Fruit fly (Drosophila melanogaster) whole organism, embryonic: ENCODE measurements around the gene CG4953.

Experiments used
- Asciz ChIP-seq: fragments of 200-800 bp; sonication (Bioruptor generic); optimal IDR thresholded peaks from 2 replicates; lab custom pipeline; 2017; ENCODE audit warnings: missing biosample characterization, mild to moderate bottlenecking, missing genetic modification characterization, missing genetic modification reagents
- Bteb2 ChIP-seq: fragments of 200-800 bp; sonication (Bioruptor generic); optimal IDR thresholded peaks from 2 replicates; lab custom pipeline; 2016; ENCODE audit warnings: missing biosample characterization, missing genetic modification characterization
- CG11247 ChIP-seq: fragments of 200-800 bp; sonication (Bioruptor generic); IDR thresholded peaks from 2 replicates; pipeline ENCODE4 v1.3.6; 2022; ENCODE audit warnings: missing biosample characterization, missing genetic modification characterization
- CG12769 ChIP-seq: fragments of 200-800 bp; sonication (Bioruptor generic); optimal IDR thresholded peaks from 2 replicates; lab custom pipeline; 2019; ENCODE audit warnings: missing biosample characterization, mild to moderate bottlenecking, missing genetic modification characterization, moderate library complexity
- CG1602 ChIP-seq: fragments of 200-800 bp; sonication (Bioruptor generic); optimal IDR thresholded peaks from 3 replicates; lab custom pipeline; 2016; ENCODE audit warnings: missing biosample characterization, missing genetic modification characterization
- CG17612 ChIP-seq: fragments of 200-800 bp; sonication (Bioruptor generic); IDR thresholded peaks from 2 replicates; pipeline ENCODE4 v1.3.6; 2022; ENCODE audit warnings: missing biosample characterization, missing genetic modification characterization
- CG33213 ChIP-seq: fragments of 200-800 bp; sonication (Bioruptor generic); optimal IDR thresholded peaks from 3 replicates; lab custom pipeline; 2016; ENCODE audit warnings: missing biosample characterization, missing genetic modification characterization
- Dfd ChIP-seq, 2 experiments: fragments of >200 bp; optimal IDR thresholded peaks; 2 replicates each; lab custom pipeline; 2017; ENCODE audit warnings: missing biosample characterization in 2 of 2, missing genetic modification characterization in 2 of 2
- Lpt ChIP-seq: fragments of >200 bp; optimal IDR thresholded peaks from 2 replicates; lab custom pipeline; 2018; ENCODE audit warnings: missing biosample characterization, missing genetic modification characterization
- Mes4 ChIP-seq: fragments of 200-800 bp; sonication (Bioruptor generic); optimal IDR thresholded peaks from 2 replicates; lab custom pipeline; 2016; ENCODE audit warnings: missing biosample characterization, missing genetic modification characterization

DNA sequence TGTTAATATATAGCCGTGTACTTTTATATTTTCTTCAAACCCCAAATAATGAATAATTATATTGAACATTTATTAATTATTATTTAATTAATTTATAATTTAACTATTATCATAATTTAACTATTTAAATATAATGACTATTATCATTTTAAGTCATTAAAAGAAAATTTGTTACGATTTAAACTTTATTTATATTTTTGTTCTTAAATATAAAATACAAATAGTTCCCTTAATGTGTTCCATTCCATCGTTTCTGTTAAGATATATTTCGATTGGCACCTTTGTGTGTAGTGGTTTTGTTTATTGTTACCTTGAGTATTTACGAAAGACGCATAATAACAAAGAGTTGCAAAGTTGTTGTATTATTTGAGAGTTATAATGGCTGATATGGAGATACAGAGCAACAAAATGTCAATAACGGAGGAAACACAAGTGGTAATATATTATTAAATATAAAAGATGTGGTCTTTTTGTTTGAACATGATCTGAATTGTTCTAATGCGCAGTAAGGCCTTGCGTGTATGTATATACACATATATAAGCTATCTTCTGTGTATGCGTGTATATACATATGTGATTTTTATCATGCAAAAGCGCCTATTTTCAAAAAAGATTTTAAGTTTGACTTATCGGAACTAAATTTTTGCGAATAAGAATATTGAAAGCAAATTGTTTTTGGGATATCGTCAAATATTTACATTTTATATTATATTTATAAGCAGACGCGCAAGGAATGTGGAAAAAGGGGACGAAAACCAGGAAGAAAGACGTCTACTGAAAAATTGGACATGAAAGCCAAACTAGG, 2.5 kb upstream of the CG4953 start, which contains the start of gene REPTOR-BP:
- TF ChIP-seq Asciz (GFP tag; lab: Kevin White, UChicago) (no peak), CG33213 (GFP tag; lab: Kevin White, UChicago) (no peak), CG17612 (GFP tag; lab: Robert Waterston, UW) (no peak), Lpt (GFP tag; lab: Kevin White, UChicago) (no peak), CG1602 (GFP tag; lab: Kevin White, UChicago) (no peak), Bteb2 (no peak), Mes4 (GFP tag; lab: Kevin White, UChicago) (no peak), CG12769 (tag; lab: Kevin White, UChicago) (no peak), CG11247 (GFP tag; lab: Robert Waterston, UW) (no peak), Dfd (GFP tag; optimal IDR thresholded peaks at IDR 0.05; lab: Kevin White, UChicago) (no peak)
